Worm (Caenorhabditis elegans): Measurements from ENCODE around the gene txdc-9.

Gene txdc-9

DNA sequence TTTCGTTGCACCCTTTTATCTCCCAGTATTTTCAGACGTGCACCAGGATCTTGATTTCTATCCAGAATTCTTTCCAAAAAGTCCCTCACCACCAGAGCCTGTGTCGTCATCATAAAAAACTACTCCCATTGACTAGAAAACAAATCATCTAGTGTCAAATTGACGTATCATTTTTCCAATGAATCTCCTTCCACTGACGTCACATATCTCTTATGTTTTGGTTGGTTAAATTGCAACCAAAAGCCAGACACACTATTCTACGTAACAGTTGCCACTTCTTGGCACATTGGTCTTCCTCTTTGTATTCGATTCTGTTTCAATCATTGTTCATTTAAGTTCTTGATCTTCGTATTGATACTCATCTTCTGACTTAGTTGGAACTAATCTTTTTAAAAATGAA, 33.9 kb upstream of the txdc-9 start (continued):
- TF ChIP-seq ceh-8 (GFP tag; optimal IDR thresholded peaks at IDR 0.05) (no peak), snu-23 (GFP tag; optimal IDR thresholded peaks at IDR 0.05) (peak; percentile 40), mab-9 (GFP tag; IDR thresholded peaks at IDR 0.05) (no peak), nhr-19 (GFP tag; conservative IDR thresholded peaks at IDR 0.05) (peak; percentile 65), fkh-10 (GFP tag; optimal IDR thresholded peaks at IDR 0.05) (no peak), skn-1 (tag; optimal IDR thresholded peaks at IDR 0.05) (no peak), C16A3.4 (tag; optimal IDR thresholded peaks at IDR 0.05) (no peak), lin-15B (tag; optimal IDR thresholded peaks at IDR 0.05) (no peak), nhr-84 (tag; optimal IDR thresholded peaks at IDR 0.05) (no peak), snpc-4 (tag; optimal IDR thresholded peaks at IDR 0.05) (no peak), nhr-20 (tag; optimal IDR thresholded peaks at IDR 0.05) (no peak), grh-1 (GFP tag; IDR thresholded peaks at IDR 0.05) (no peak), vab-15 (tag; optimal IDR thresholded peaks at IDR 0.05) (no peak)

DNA sequence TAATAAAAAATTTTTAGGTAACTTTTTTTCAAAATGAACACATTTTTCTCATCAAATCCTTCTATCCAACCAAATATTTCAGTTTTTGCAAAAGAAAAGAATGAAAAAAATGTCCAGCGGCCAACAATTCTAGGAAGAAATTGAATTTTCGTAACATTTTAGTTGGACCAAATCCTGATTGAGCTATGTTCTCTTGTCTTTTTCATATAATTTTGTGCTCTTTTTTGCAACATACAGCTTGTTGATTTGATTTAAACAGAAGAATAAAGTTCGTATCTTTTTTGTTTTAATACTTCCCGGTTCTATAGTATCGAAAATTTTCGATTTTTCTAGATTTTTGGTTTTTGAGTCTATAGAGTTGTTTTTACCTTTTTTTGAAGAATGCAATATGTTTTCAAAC, 32.6 kb upstream of the txdc-9 start:
- TF ChIP-seq fkh-10 (GFP tag; optimal IDR thresholded peaks at IDR 0.05) (peak; percentile 35), nhr-12 (tag; optimal IDR thresholded peaks at IDR 0.05) (no peak), lin-13 (GFP tag; optimal IDR thresholded peaks at IDR 0.05) (no peak), zag-1 (tag; optimal IDR thresholded peaks at IDR 0.05) (peak; percentile 29), ama-1 (optimal IDR thresholded peaks at IDR 0.05) (no peak), lin-14 (GFP tag; optimal IDR thresholded peaks at IDR 0.05) (peak; percentile 42)

DNA sequence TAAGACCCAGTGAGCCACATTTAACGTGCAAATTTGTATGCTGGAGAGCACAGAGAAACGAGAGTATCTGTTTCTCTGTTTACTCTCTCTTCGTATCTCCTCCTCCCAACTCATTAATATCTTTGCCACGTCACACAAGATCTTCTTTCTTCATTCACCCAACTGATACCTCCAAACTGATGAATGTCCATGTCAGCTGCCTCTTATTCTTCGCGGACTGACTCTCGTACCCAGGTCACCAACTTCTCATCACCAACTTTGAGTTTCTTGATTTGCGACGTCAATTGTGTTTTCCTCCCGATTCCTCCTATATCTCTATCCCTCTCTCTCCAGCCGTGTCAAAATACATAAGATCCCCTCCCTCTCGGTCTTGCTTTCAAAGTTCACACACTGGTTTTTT, 29.6 kb upstream of the txdc-9 start:
- no peak for TF ChIP-seq ceh-8 (GFP tag; optimal IDR thresholded peaks at IDR 0.05)
- no peak for TF ChIP-seq hlh-17 (GFP tag; optimal IDR thresholded peaks at IDR 0.05; ENCODE audit: borderline replicate concordance)
- no peak for TF ChIP-seq pag-3 (tag; optimal IDR thresholded peaks at IDR 0.05; ENCODE audit: borderline replicate concordance, insufficient read depth)
- TF ChIP-seq unc-86 (tag; optimal IDR thresholded peaks at IDR 0.05), result no peak
- TF ChIP-seq rnt-1 (tag; optimal IDR thresholded peaks at IDR 0.05), result peak; percentile 86
- no peak for TF ChIP-seq hpl-2 (GFP tag; optimal IDR thresholded peaks at IDR 0.05)
- peak; percentile 57 for TF ChIP-seq lin-39 (tag; optimal IDR thresholded peaks at IDR 0.05)
- TF ChIP-seq nhr-12 (tag; optimal IDR thresholded peaks at IDR 0.05), result no peak
- peak; percentile 23 for TF ChIP-seq sup-37 (GFP tag; optimal IDR thresholded peaks at IDR 0.05)
- TF ChIP-seq nhr-76 (tag; optimal IDR thresholded peaks at IDR 0.05), result no peak
- TF ChIP-seq lsy-2 (tag; optimal IDR thresholded peaks at IDR 0.05), result peak; percentile 22 to 51
- TF ChIP-seq swsn-7 (tag; optimal IDR thresholded peaks at IDR 0.05), result peak; percentile 43
- TF ChIP-seq lin-35 (GFP tag; optimal IDR thresholded peaks at IDR 0.05), result peak in 1 of 2 experiments; percentile 14
- TF ChIP-seq jun-1 (tag; optimal IDR thresholded peaks at IDR 0.05), result no peak
- no peak for TF ChIP-seq zag-1 (tag; optimal IDR thresholded peaks at IDR 0.05)
- TF ChIP-seq snpc-4 (tag; optimal IDR thresholded peaks at IDR 0.05), result no peak
- TF ChIP-seq nhr-11 (tag; optimal IDR thresholded peaks at IDR 0.05), result peak; percentile 58
- TF ChIP-seq nhr-84 (tag; optimal IDR thresholded peaks at IDR 0.05), result no peak
- TF ChIP-seq lin-14 (GFP tag; optimal IDR thresholded peaks at IDR 0.05), result peak; percentile 56
- TF ChIP-seq tbx-2 (tag; optimal IDR thresholded peaks at IDR 0.05), result peak; percentile 54
- TF ChIP-seq ceh-88 (GFP tag; IDR thresholded peaks at IDR 0.05), result peak; percentile 13; the same call in 1 of the 2 replicates
- peak in 1 of 2 experiments; percentile 11 for TF ChIP-seq efl-1 (optimal IDR thresholded peaks at IDR 0.05)
- TF ChIP-seq efl-1 (GFP tag; optimal IDR thresholded peaks at IDR 0.05 in 1 of 2), result peak in 1 of 2 experiments; percentile 49
- TF ChIP-seq xbp-1 (tag; optimal IDR thresholded peaks at IDR 0.05), result peak; percentile 78
- no peak for TF ChIP-seq grh-1 (GFP tag; IDR thresholded peaks at IDR 0.05)
- peak; percentile 32 for TF ChIP-seq nhr-47 (tag; optimal IDR thresholded peaks at IDR 0.05)
- no peak for TF ChIP-seq dpl-1 (GFP tag; optimal IDR thresholded peaks at IDR 0.05)
- TF ChIP-seq unc-62 (GFP tag; optimal IDR thresholded peaks at IDR 0.05), result no peak
- TF ChIP-seq pax-3 (tag; optimal IDR thresholded peaks at IDR 0.05), result no peak
- peak; percentile 73 for TF ChIP-seq nhr-19 (GFP tag; conservative IDR thresholded peaks at IDR 0.05)
- peak; percentile 91 for TF ChIP-seq nhr-71 (tag; optimal IDR thresholded peaks at IDR 0.05)
- no peak for TF ChIP-seq ama-1 (optimal IDR thresholded peaks at IDR 0.05)
- no peak for TF ChIP-seq hlh-4 (tag; optimal IDR thresholded peaks at IDR 0.05)
- no peak for TF ChIP-seq C16A3.4 (tag; optimal IDR thresholded peaks at IDR 0.05)
- peak; percentile 18 for TF ChIP-seq nhr-20 (tag; optimal IDR thresholded peaks at IDR 0.05)
- TF ChIP-seq snu-23 (GFP tag; optimal IDR thresholded peaks at IDR 0.05), result peak; percentile 67
- TF ChIP-seq lir-3 (tag; optimal IDR thresholded peaks at IDR 0.05; ENCODE audit: poor library complexity), result peak; percentile 40
- peak; percentile 60 for TF ChIP-seq lin-13 (GFP tag; optimal IDR thresholded peaks at IDR 0.05)
